Fruit fly (Drosophila melanogaster) whole organism, wandering third instar larva: ENCODE measurements around the gene CG7272.

ENCODE experiments used
- Abd-B ChIP-seq: fragments of >200 bp; optimal IDR thresholded peaks from 2 replicates; lab custom pipeline; 2017; ENCODE audit warnings: missing biosample characterization, missing genetic modification characterization
- CG32264 ChIP-seq: fragments of 200-800 bp; sonication (Bioruptor generic); optimal IDR thresholded peaks from 2 replicates; lab custom pipeline; 2016; ENCODE audit warnings: missing biosample characterization, missing genetic modification characterization
- CG9705 ChIP-seq: fragments of 200-800 bp; sonication (Bioruptor generic); optimal IDR thresholded peaks from 2 replicates; lab custom pipeline; 2018; ENCODE audit warnings: missing biosample characterization, mild to moderate bottlenecking, missing genetic modification characterization
- CrebA ChIP-seq: fragments of 200-800 bp; sonication (Bioruptor generic); optimal IDR thresholded peaks from 2 replicates; lab custom pipeline; 2016; ENCODE audit warnings: missing biosample characterization, mild to moderate bottlenecking, missing genetic modification characterization, borderline replicate concordance
- Dfd ChIP-seq: fragments of >200 bp; optimal IDR thresholded peaks from 2 replicates; lab custom pipeline; 2017; ENCODE audit warnings: missing biosample characterization, missing genetic modification characterization
- Dif ChIP-seq: fragments of 200-275, 200-300 bp; sonication (Bioruptor generic); optimal IDR thresholded peaks from 2 replicates; lab custom pipeline; 2018; ENCODE audit warnings: missing biosample characterization, missing genetic modification characterization; ENCODE audit not compliant: partially characterized antibody
- GATAd ChIP-seq: sonication (Bioruptor generic); optimal IDR thresholded peaks from 2 replicates; lab custom pipeline; 2016; ENCODE audit warnings: missing biosample characterization, missing genetic modification characterization
- HLH106 ChIP-seq: fragments of 200-800 bp; optimal IDR thresholded peaks from 3 replicates; lab custom pipeline; 2019; ENCODE audit warnings: missing biosample characterization, mild to moderate bottlenecking, missing genetic modification characterization, moderate library complexity
- Hnf4 ChIP-seq: fragments of 200-800 bp; sonication (Bioruptor generic); optimal IDR thresholded peaks from 2 replicates; lab custom pipeline; 2016; ENCODE audit warnings: missing biosample characterization, mild to moderate bottlenecking, missing genetic modification characterization
- Hr78 ChIP-seq: fragments of >200 bp; optimal IDR thresholded peaks from 2 replicates; lab custom pipeline; 2017; ENCODE audit warnings: missing biosample characterization, missing genetic modification characterization
- Hr83 ChIP-seq: fragments of 200-300 bp; sonication (Bioruptor generic); optimal IDR thresholded peaks from 2 replicates; lab custom pipeline; 2016; ENCODE audit warnings: missing biosample characterization, mild to moderate bottlenecking, missing genetic modification characterization, moderate library complexity; ENCODE audit not compliant: poor library complexity, severe bottlenecking
- Jra ChIP-seq: sonication (Bioruptor generic); optimal IDR thresholded peaks from 2 replicates; lab custom pipeline; 2016; ENCODE audit warnings: missing biosample characterization, missing genetic modification characterization
- Mio ChIP-seq: sonication (Bioruptor generic); optimal IDR thresholded peaks from 2 replicates; lab custom pipeline; 2016; ENCODE audit warnings: missing biosample characterization, missing genetic modification characterization
- Myc ChIP-seq: fragments of >200 bp; optimal IDR thresholded peaks from 2 replicates; lab custom pipeline; 2017
- N ChIP-seq: fragments of >200 bp; optimal IDR thresholded peaks from 2 replicates; lab custom pipeline; 2018; ENCODE audit warnings: missing biosample characterization, missing external identifiers, missing genetic modification characterization
- OdsH ChIP-seq: fragments of 200-800 bp; sonication (Bioruptor generic); optimal IDR thresholded peaks from 2 replicates; lab custom pipeline; 2016; ENCODE audit warnings: missing biosample characterization, mild to moderate bottlenecking, missing genetic modification characterization
- Rel ChIP-seq, 2 experiments: fragments of 200-800 bp; sonication (Bioruptor generic) in 1 of 2; optimal IDR thresholded peaks; 2 replicates in 1 of 2; 3 replicates in 1 of 2; lab custom pipeline; 2016 to 2019; ENCODE audit warnings: mild to moderate bottlenecking in 2 of 2, missing biosample characterization in 2 of 2, missing genetic modification characterization in 2 of 2, moderate library complexity in 1 of 2
- Sp1 ChIP-seq: fragments of 200-800 bp; sonication (Bioruptor generic); optimal IDR thresholded peaks from 3 replicates; lab custom pipeline; 2019; ENCODE audit warnings: missing biosample characterization, mild to moderate bottlenecking, missing genetic modification characterization, moderate library complexity
- Vsx2 ChIP-seq: fragments of 200-300, 225-300 bp; sonication (Bioruptor generic); optimal IDR thresholded peaks from 2 replicates; lab custom pipeline; 2018; ENCODE audit warnings: missing biosample characterization, missing genetic modification characterization; ENCODE audit not compliant: partially characterized antibody
- br ChIP-seq: fragments of 200-800 bp; sonication (Bioruptor generic); optimal IDR thresholded peaks from 2 replicates; lab custom pipeline; 2016; ENCODE audit warnings: missing biosample characterization, missing genetic modification characterization
- brk ChIP-seq: fragments of 200-800 bp; sonication (Bioruptor generic); optimal IDR thresholded peaks from 2 replicates; lab custom pipeline; 2016; ENCODE audit warnings: missing biosample characterization, mild to moderate bottlenecking, missing genetic modification characterization
- dl ChIP-seq, 2 experiments: fragments of 175-275, 200-275 bp in 1 of 2; fragments of 200-275 bp in 1 of 2; sonication (Bioruptor generic); optimal IDR thresholded peaks; lab custom pipeline; 2018; ENCODE audit warnings: mild to moderate bottlenecking in 2 of 2, missing biosample characterization in 2 of 2, missing genetic modification characterization in 2 of 2, moderate library complexity in 2 of 2; ENCODE audit not compliant: partially characterized antibody in 2 of 2, insufficient read depth in 1 of 2
- dmrt93B ChIP-seq: fragments of 200-800 bp; sonication (Bioruptor generic); optimal IDR thresholded peaks from 2 replicates; lab custom pipeline; 2018; ENCODE audit warnings: missing biosample characterization, mild to moderate bottlenecking, missing genetic modification characterization
- dsf ChIP-seq: sonication (Bioruptor generic); optimal IDR thresholded peaks from 2 replicates; lab custom pipeline; 2016; ENCODE audit warnings: missing biosample characterization, missing genetic modification characterization, borderline replicate concordance
- ey ChIP-seq: fragments of 200-800 bp; sonication (Bioruptor generic); optimal IDR thresholded peaks from 2 replicates; lab custom pipeline; 2016; ENCODE audit warnings: missing biosample characterization, missing genetic modification characterization
- foxo ChIP-seq, 2 experiments: fragments of 200-800 bp; sonication (Bioruptor generic); optimal IDR thresholded peaks; 2 replicates in 1 of 2; 3 replicates in 1 of 2; lab custom pipeline; 2016 to 2017; ENCODE audit warnings: missing biosample characterization in 2 of 2, missing genetic modification characterization in 2 of 2
- fru ChIP-seq: fragments of 200-800 bp; sonication (Bioruptor generic); optimal IDR thresholded peaks from 3 replicates; lab custom pipeline; 2016; ENCODE audit warnings: missing biosample characterization, mild to moderate bottlenecking, missing genetic modification characterization
- h ChIP-seq: fragments of 200-800 bp; sonication (Bioruptor generic); optimal IDR thresholded peaks from 3 replicates; lab custom pipeline; 2016; ENCODE audit warnings: missing biosample characterization, mild to moderate bottlenecking, missing genetic modification characterization
- jim ChIP-seq: fragments of 175-275, 200-325 bp; sonication (Bioruptor generic); optimal IDR thresholded peaks from 2 replicates; lab custom pipeline; 2016; ENCODE audit warnings: missing biosample characterization, mild to moderate bottlenecking, missing genetic modification characterization
- lola ChIP-seq: fragments of >200 bp; optimal IDR thresholded peaks from 2 replicates; lab custom pipeline; 2017; ENCODE audit warnings: missing biosample characterization, missing genetic modification characterization
- pan ChIP-seq: fragments of >200 bp; optimal IDR thresholded peaks from 2 replicates; lab custom pipeline; 2017
- psq ChIP-seq: fragments of 200-800 bp; sonication (Bioruptor generic); optimal IDR thresholded peaks from 3 replicates; lab custom pipeline; 2017; ENCODE audit warnings: missing biosample characterization, mild to moderate bottlenecking, missing genetic modification characterization, moderate library complexity
- rgr ChIP-seq: fragments of 200-800 bp; sonication (Bioruptor generic); optimal IDR thresholded peaks from 3 replicates; lab custom pipeline; 2016; ENCODE audit warnings: missing biosample characterization, mild to moderate bottlenecking, missing genetic modification characterization
- sage ChIP-seq: fragments of 200-800 bp; sonication (Bioruptor generic); optimal IDR thresholded peaks from 2 replicates; lab custom pipeline; 2016; ENCODE audit warnings: missing biosample characterization, mild to moderate bottlenecking, missing genetic modification characterization
- sv ChIP-seq: fragments of 200-800 bp; sonication (Bioruptor generic); optimal IDR thresholded peaks from 3 replicates; lab custom pipeline; 2016; ENCODE audit warnings: missing biosample characterization, missing genetic modification characterization
- tai ChIP-seq: sonication (Bioruptor generic); optimal IDR thresholded peaks from 2 replicates; lab custom pipeline; 2016; ENCODE audit warnings: missing biosample characterization, missing genetic modification characterization
- usp ChIP-seq: fragments of >200 bp; optimal IDR thresholded peaks from 2 replicates; lab custom pipeline; 2017; ENCODE audit warnings: missing biosample characterization, missing genetic modification characterization
- woc ChIP-seq: sonication (Bioruptor generic); optimal IDR thresholded peaks from 2 replicates; lab custom pipeline; 2016; ENCODE audit warnings: missing biosample characterization, mild to moderate bottlenecking, missing genetic modification characterization

CG7272 gene

DNA sequence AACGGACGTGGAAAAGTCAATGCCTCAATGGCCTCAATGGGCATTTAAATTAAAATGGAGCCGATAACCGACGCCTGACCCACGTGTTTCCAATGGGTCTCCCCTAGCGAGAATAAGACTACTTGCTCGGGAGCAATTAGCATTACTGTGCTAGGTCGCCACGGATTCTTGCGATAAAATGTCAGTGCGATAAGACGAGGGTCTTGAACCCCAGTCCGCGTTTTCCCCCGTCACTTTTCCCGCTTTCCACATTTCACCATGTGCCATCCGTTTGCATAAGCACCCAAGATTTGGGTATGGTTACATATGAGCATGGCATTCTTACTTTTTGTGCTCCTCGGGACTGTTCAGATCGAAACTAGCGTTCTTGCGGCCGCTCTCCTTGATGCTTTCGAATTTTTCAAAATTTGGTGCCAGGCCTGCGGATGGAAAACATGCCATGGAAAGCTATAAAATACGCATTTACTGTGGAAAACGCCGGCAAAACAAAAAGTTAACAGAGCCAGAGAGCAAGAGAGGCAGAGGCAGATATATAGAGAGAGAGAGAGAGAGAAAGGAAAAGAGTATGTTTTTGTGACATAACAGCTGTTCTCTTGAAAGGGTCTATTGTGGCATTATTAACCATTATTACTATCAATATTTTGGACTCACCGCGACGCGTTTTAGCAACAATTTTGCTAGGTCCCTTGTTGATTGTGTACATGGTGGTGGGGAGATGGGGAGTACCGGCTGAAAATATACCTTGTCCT, 6.6 kb downstream of the CG7272 start:
- TF ChIP-seq dl (GFP tag; optimal IDR thresholded peaks at IDR 0.05; lab: Kevin White, UChicago; ENCODE audit: insufficient read depth in 1 of 2, partially characterized antibody in 2 of 2) (peak; percentile 80 to 81), Dif (peak; percentile 92), dsf (no peak), Hnf4 (GFP tag; lab: Kevin White, UChicago) (no peak), CG32264 (GFP tag; lab: Kevin White, UChicago) (no peak), ey (GFP tag; lab: Kevin White, UChicago) (no peak), Rel (GFP tag; optimal IDR thresholded peaks at IDR 0.05; lab: Kevin White, UChicago) (no peak), Rel (tag; optimal IDR thresholded peaks at IDR 0.05; lab: Kevin White, UChicago) (peak; percentile 95)

DNA sequence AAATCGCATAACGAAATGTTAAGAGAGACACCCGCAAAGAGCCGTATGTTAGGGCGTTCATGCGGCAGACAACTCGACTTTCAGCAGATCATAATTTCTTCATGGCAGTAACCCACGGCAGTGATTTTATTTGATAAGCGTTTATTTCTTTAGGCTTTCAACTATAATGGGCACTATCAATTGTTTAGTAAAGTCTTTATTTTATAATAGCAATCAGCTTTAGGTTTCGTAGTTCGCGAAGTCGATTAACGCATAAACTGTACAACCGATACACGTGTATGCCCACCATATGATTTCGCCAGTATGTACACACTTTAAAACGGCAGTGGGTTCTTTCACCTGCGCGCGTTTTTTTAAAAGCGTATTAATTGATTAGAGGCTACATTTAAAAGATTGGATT, 7.5 kb downstream of the CG7272 start, which contains the start of gene CG7841:
Gene CG7841, minus strand, starts transcription at position 20 of the 400 bp plus-strand sequence.
- TF ChIP-seq OdsH (GFP tag; lab: Kevin White, UChicago) (peak; percentile 99), dsf (peak; percentile 83), Dfd (GFP tag; lab: Kevin White, UChicago) (no peak), jim (no peak), brk (peak; percentile 98), CrebA (GFP tag; lab: Kevin White, UChicago) (no peak), Hnf4 (GFP tag; lab: Kevin White, UChicago) (peak; percentile 96), Dif (no peak), lola (GFP tag; lab: Kevin White, UChicago) (no peak), Mio (GFP tag; lab: Kevin White, UChicago) (peak; percentile 85), rgr (GFP tag; lab: Kevin White, UChicago) (peak; percentile 99), Vsx2 (GFP tag; lab: Kevin White, UChicago) (no peak), psq (GFP tag; lab: Kevin White, UChicago) (peak; percentile 93), CG32264 (GFP tag; lab: Kevin White, UChicago) (peak; percentile 97), Hr83 (no peak), Abd-B (GFP tag; lab: Kevin White, UChicago) (no peak), br (GFP tag; lab: Kevin White, UChicago) (peak; percentile 99), ey (GFP tag; lab: Kevin White, UChicago) (peak; percentile 97), N (GFP tag; lab: Kevin White, UChicago) (no peak), usp (GFP tag; lab: Kevin White, UChicago) (no peak), tai (GFP tag; lab: Kevin White, UChicago) (peak; percentile 96), Myc (no peak), Hr78 (GFP tag; lab: Kevin White, UChicago) (no peak), pan (no peak), woc (peak; percentile 96), HLH106 (tag; lab: Kevin White, UChicago) (peak; percentile 99), sage (GFP tag; lab: Kevin White, UChicago) (peak; percentile 98), h (GFP tag; lab: Kevin White, UChicago) (peak; percentile 99), fru (GFP tag; lab: Kevin White, UChicago) (peak; percentile 99), dl (GFP tag; optimal IDR thresholded peaks at IDR 0.05; lab: Kevin White, UChicago; ENCODE audit: insufficient read depth in 1 of 2, partially characterized antibody in 2 of 2) (no peak), CG9705 (GFP tag; lab: Kevin White, UChicago) (peak; percentile 98), dmrt93B (peak; percentile 94), foxo (GFP tag; optimal IDR thresholded peaks at IDR 0.05; lab: Kevin White, UChicago) (peak; percentile 96 to 99), Sp1 (peak; percentile 99), Jra (GFP tag; lab: Kevin White, UChicago) (peak; percentile 97), sv (peak; percentile 98), GATAd (GFP tag; lab: Kevin White, UChicago) (no peak), Rel (GFP tag; optimal IDR thresholded peaks at IDR 0.05; lab: Kevin White, UChicago) (peak; percentile 89), Rel (tag; optimal IDR thresholded peaks at IDR 0.05; lab: Kevin White, UChicago) (peak; percentile 95)
